Fruit fly (Drosophila melanogaster) whole organism, wandering third instar larva: Measurements from ENCODE around the gene CG31267.

Experiments
- fru ChIP-seq: fragments of 200-800 bp; sonication (Bioruptor generic); optimal IDR thresholded peaks from 3 replicates; lab custom pipeline; 2016; ENCODE audit warnings: missing biosample characterization, mild to moderate bottlenecking, missing genetic modification characterization
- psq ChIP-seq: fragments of 200-800 bp; sonication (Bioruptor generic); optimal IDR thresholded peaks from 3 replicates; lab custom pipeline; 2017; ENCODE audit warnings: missing biosample characterization, mild to moderate bottlenecking, missing genetic modification characterization, moderate library complexity

dm6 chr3R:17138699-17139098 lies 4.7 kb downstream of the CG31267 start, which contains the start of gene CG5265:
- TF ChIP-seq psq (GFP tag; lab: Kevin White, UChicago), result no peak
- TF ChIP-seq fru (GFP tag; lab: Kevin White, UChicago), result no peak
